Fruit fly (Drosophila melanogaster): ENCODE results near the gene CG12268.
A peak's percentile ranks its signal among the peaks of the same experiment; 100 is the strongest.

CG12268 gene

dm6 chr3R:23940840-23941364, 7.3 kb downstream of the CG12268 start (continued):
- TF ChIP-seq CG8388 (GFP tag; optimal IDR thresholded peaks at IDR 0.05) (no peak), CG10267 (tag; optimal IDR thresholded peaks at IDR 0.05) (no peak), p53 (GFP tag; optimal IDR thresholded peaks at IDR 0.05) (no peak), CG4282 (GFP tag; optimal IDR thresholded peaks at IDR 0.05) (no peak), maf-S (GFP tag; optimal IDR thresholded peaks at IDR 0.05) (no peak), CG15514 (GFP tag; optimal IDR thresholded peaks at IDR 0.05) (no peak), Myb (GFP tag; optimal IDR thresholded peaks at IDR 0.05) (no peak), CG15073 (GFP tag; optimal IDR thresholded peaks at IDR 0.05) (no peak), dan (GFP tag; IDR thresholded peaks at IDR 0.05) (no peak), sens (GFP tag) (peak; percentile 54), CG9817 (tag; optimal IDR thresholded peaks at IDR 0.05) (no peak), CG7987 (GFP tag; optimal IDR thresholded peaks at IDR 0.05) (peak; percentile 58), grau (tag; optimal IDR thresholded peaks at IDR 0.05) (no peak)

DNA sequence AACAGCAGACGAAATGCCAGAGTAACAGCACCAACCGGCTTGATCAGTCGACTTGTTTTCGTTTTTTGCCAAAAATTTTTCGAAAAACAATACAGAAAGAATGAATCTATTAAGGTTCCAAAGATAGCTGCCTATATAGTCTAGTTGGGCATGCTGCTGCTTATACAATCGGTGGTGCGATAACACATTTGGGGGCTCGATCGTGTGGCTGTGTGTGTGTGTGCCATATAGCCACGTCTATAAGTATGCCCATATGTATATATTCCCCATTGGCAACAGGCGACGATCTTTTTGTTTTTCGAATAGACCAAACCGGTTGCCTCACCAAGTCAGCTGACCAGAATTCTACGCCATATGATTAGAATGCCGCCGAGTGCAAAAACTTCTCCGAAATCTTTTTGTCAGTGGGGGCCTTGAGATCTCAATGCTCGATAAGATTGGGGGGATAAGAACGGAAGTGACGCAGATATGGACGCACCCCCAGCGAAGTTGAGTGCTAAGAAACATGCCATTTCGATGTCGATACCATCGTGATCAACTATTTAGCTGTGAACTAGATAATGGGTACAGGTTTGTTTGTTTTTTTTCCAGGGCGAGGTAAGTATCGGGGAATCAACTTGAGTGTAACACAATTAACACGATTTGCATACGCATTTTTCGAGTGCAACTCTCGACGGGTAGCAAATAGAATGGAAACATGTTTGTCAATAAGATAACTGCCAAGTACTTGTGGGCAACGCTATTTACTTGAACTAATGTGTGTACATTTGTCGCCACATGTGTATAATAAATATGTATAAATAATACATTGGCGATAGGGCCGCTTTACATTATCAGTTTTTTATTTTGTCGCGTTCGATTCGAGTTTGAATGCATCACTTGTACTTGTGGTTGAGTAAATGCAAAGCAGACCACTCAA, 8.0 kb downstream of the CG12268 start:
- no peak for TF ChIP-seq ab (GFP tag; optimal IDR thresholded peaks at IDR 0.05)
- peak; percentile 56 for TF ChIP-seq NK7.1 (GFP tag; optimal IDR thresholded peaks at IDR 0.05)
- TF ChIP-seq Tbp (GFP tag; optimal IDR thresholded peaks at IDR 0.05), result no peak
- peak; percentile 44 for TF ChIP-seq CG30403 (GFP tag; optimal IDR thresholded peaks at IDR 0.05)
- peak; percentile 73 for TF ChIP-seq ewg (GFP tag; optimal IDR thresholded peaks at IDR 0.05)
- peak; percentile 40 for TF ChIP-seq cwo (GFP tag; optimal IDR thresholded peaks at IDR 0.05)
- no peak for TF ChIP-seq amos (GFP tag; IDR thresholded peaks at IDR 0.05; ENCODE audit: partially characterized antibody)
- peak; percentile 80 for TF ChIP-seq CG15514 (GFP tag; optimal IDR thresholded peaks at IDR 0.05)
- peak; percentile 93 for TF ChIP-seq CrebB (tag; optimal IDR thresholded peaks at IDR 0.05)
- TF ChIP-seq CG4730 (GFP tag; IDR thresholded peaks at IDR 0.05), result peak; percentile 39; the same call in 1 of the 2 replicates
- peak in 1 of 2 experiments; percentile 75 for TF ChIP-seq insv (GFP tag; optimal IDR thresholded peaks at IDR 0.05)
- peak; percentile 84 for TF ChIP-seq CG11723 (GFP tag; optimal IDR thresholded peaks at IDR 0.05)
- peak; percentile 71 for TF ChIP-seq CG32767 (GFP tag; IDR thresholded peaks at IDR 0.05)
- TF ChIP-seq NFAT (GFP tag; IDR thresholded peaks at IDR 0.05), result peak; percentile 51
- peak; percentile 72; the same call in 2 of the 3 replicates for TF ChIP-seq CG14050 (GFP tag; IDR thresholded peaks at IDR 0.05)
- peak; percentile 85 for TF ChIP-seq CG11695 (GFP tag; IDR thresholded peaks at IDR 0.05)
- TF ChIP-seq Bteb2 (GFP tag; optimal IDR thresholded peaks at IDR 0.05), result peak; percentile 64
- TF ChIP-seq sd (tag; optimal IDR thresholded peaks at IDR 0.05), result peak; percentile 60
- peak; percentile 57 for TF ChIP-seq zen (tag; optimal IDR thresholded peaks at IDR 0.05)
- TF ChIP-seq CG18262 (tag; optimal IDR thresholded peaks at IDR 0.05), result peak; percentile 76
- TF ChIP-seq Scr (GFP tag; IDR thresholded peaks at IDR 0.05; ENCODE audit: partially characterized antibody), result no peak
- peak; percentile 85 for TF ChIP-seq CG18476 (GFP tag; optimal IDR thresholded peaks at IDR 0.05)
- TF ChIP-seq CG12071 (GFP tag; optimal IDR thresholded peaks at IDR 0.05), result peak; percentile 90
- TF ChIP-seq tgo (GFP tag; IDR thresholded peaks at IDR 0.05), result peak; percentile 49; the same call in 2 of the 3 replicates
- no peak for TF ChIP-seq Dip2 (GFP tag; IDR thresholded peaks at IDR 0.05)
- TF ChIP-seq CG10543 (GFP tag; optimal IDR thresholded peaks at IDR 0.05), result peak; percentile 90
- peak; percentile 74 for TF ChIP-seq CoRest (tag; optimal IDR thresholded peaks at IDR 0.05)
- peak; percentile 73 for TF ChIP-seq CG8089 (GFP tag; optimal IDR thresholded peaks at IDR 0.05)
- TF ChIP-seq jing (GFP tag; optimal IDR thresholded peaks at IDR 0.05), result peak; percentile 22
- peak; percentile 39 for TF ChIP-seq CG17186 (GFP tag; optimal IDR thresholded peaks at IDR 0.05)
- TF ChIP-seq lbe (GFP tag; optimal IDR thresholded peaks at IDR 0.05), result no peak
- no peak for TF ChIP-seq pan (optimal IDR thresholded peaks at IDR 0.05)
- TF ChIP-seq pan (GFP tag; optimal IDR thresholded peaks at IDR 0.05 in 1 of 2, IDR thresholded peaks at IDR 0.05 in 1 of 2), result peak in 1 of 2 experiments; percentile 82
- TF ChIP-seq HLH54F (GFP tag; optimal IDR thresholded peaks at IDR 0.05), result peak; percentile 20
- peak; percentile 82 for TF ChIP-seq CG6254 (GFP tag; optimal IDR thresholded peaks at IDR 0.05)

All from whole organism, embryonic.